Worm (Caenorhabditis elegans) whole organism, L2 larva: ENCODE measurements around the gene clec-3.

Source experiments
- C34F6.9 ChIP-seq: fragments of 150-350 bp; optimal IDR thresholded peaks from 2 replicates; lab custom pipeline; 2014; ENCODE audit warnings: missing biosample characterization, missing genetic modification characterization
- F13H6.1 ChIP-seq: sonication (generic microtip); optimal IDR thresholded peaks from 2 replicates; lab custom pipeline; 2016; ENCODE audit warnings: missing genetic modification characterization, missing compliant biosample characterization
- R02D3.7 ChIP-seq: fragments of 150-350 bp; optimal IDR thresholded peaks from 2 replicates; lab custom pipeline; 2014; ENCODE audit warnings: missing biosample characterization, missing genetic modification characterization
- Y55F3AM.14 ChIP-seq: fragments of 200-800 bp; sonication (Bioruptor generic); optimal IDR thresholded peaks from 2 replicates; lab custom pipeline; 2018; ENCODE audit warnings: mild to moderate bottlenecking, missing genetic modification characterization, missing compliant biosample characterization
- ZK546.5 ChIP-seq: sonication (generic microtip); optimal IDR thresholded peaks from 2 replicates; lab custom pipeline; 2017; ENCODE audit warnings: missing biosample characterization, missing genetic modification characterization
- alr-1 ChIP-seq: fragments of 150-350 bp; optimal IDR thresholded peaks from 2 replicates; lab custom pipeline; 2014; ENCODE audit warnings: missing biosample characterization, missing genetic modification characterization
- aly-2 ChIP-seq: fragments of 150-350 bp; optimal IDR thresholded peaks from 2 replicates; lab custom pipeline; 2014; ENCODE audit warnings: missing biosample characterization, missing genetic modification characterization
- ama-1 ChIP-seq: fragments of 150-350 bp; optimal IDR thresholded peaks from 2 replicates; lab custom pipeline; 2018; ENCODE audit warnings: inconsistent platforms
- blmp-1 ChIP-seq: sonication (generic microtip); optimal IDR thresholded peaks from 2 replicates; lab custom pipeline; 2017; ENCODE audit warnings: missing genetic modification characterization, mild to moderate bottlenecking, missing compliant biosample characterization, antibody characterized with exemption, moderate library complexity; ENCODE audit not compliant: insufficient read depth
- ceh-16 ChIP-seq: fragments of 150-350 bp; optimal IDR thresholded peaks from 2 replicates; lab custom pipeline; 2014; ENCODE audit warnings: missing biosample characterization, missing genetic modification characterization
- ceh-82 ChIP-seq: fragments of 150-350 bp; optimal IDR thresholded peaks from 2 replicates; lab custom pipeline; 2014; ENCODE audit warnings: missing biosample characterization, missing genetic modification characterization
- crh-2 ChIP-seq: sonication (generic microtip); optimal IDR thresholded peaks from 2 replicates; lab custom pipeline; 2017; ENCODE audit warnings: missing biosample characterization, missing genetic modification characterization
- dmd-4 ChIP-seq: sonication (generic microtip); optimal IDR thresholded peaks from 2 replicates; lab custom pipeline; 2017; ENCODE audit warnings: missing biosample characterization, missing genetic modification characterization
- egl-27 ChIP-seq: sonication (generic microtip); optimal IDR thresholded peaks from 3 replicates; lab custom pipeline; 2017; ENCODE audit warnings: missing biosample characterization, missing genetic modification reagents, missing genetic modification characterization
- elt-1 ChIP-seq: fragments of 150-350 bp; optimal IDR thresholded peaks from 2 replicates; lab custom pipeline; 2014; ENCODE audit warnings: missing biosample characterization, missing genetic modification characterization
- elt-3 ChIP-seq: sonication (generic microtip); optimal IDR thresholded peaks from 2 replicates; lab custom pipeline; 2017; ENCODE audit warnings: missing biosample characterization, missing genetic modification characterization
- fos-1 ChIP-seq: fragments of 150-350 bp; optimal IDR thresholded peaks from 2 replicates; lab custom pipeline; 2014; ENCODE audit warnings: missing biosample characterization, missing genetic modification characterization
- gmeb-1 ChIP-seq: fragments of 150-350 bp; optimal IDR thresholded peaks from 2 replicates; lab custom pipeline; 2014; ENCODE audit warnings: missing biosample characterization, missing genetic modification characterization
- lin-11 ChIP-seq: fragments of 150-350 bp; sonication (generic microtip); optimal IDR thresholded peaks from 2 replicates; lab custom pipeline; 2014; ENCODE audit warnings: missing biosample characterization, missing genetic modification characterization, inconsistent platforms, mixed read lengths
- lin-13 ChIP-seq: fragments of 150-350 bp; optimal IDR thresholded peaks from 2 replicates; lab custom pipeline; 2014; ENCODE audit warnings: missing biosample characterization, missing genetic modification reagents, missing genetic modification characterization
- lin-39 ChIP-seq: fragments of 150-350 bp; optimal IDR thresholded peaks from 2 replicates; lab custom pipeline; 2014; ENCODE audit warnings: missing biosample characterization, missing genetic modification reagents, missing genetic modification characterization
- lsy-2 ChIP-seq, 2 experiments: fragments of 150-350 bp in 1 of 2; sonication (generic microtip) in 1 of 2; optimal IDR thresholded peaks; 2 replicates each; lab custom pipeline; 2014 to 2017; ENCODE audit warnings: missing biosample characterization in 2 of 2, missing genetic modification characterization in 2 of 2
- mab-5 ChIP-seq: fragments of 150-350 bp; optimal IDR thresholded peaks from 2 replicates; lab custom pipeline; 2014; ENCODE audit warnings: missing biosample characterization, missing genetic modification characterization
- mbf-1 ChIP-seq: sonication (generic microtip); optimal IDR thresholded peaks from 2 replicates; lab custom pipeline; 2017; ENCODE audit warnings: missing biosample characterization, missing genetic modification characterization
- mdl-1 ChIP-seq, 2 experiments: fragments of 150-350 bp in 1 of 2; sonication (generic microtip) in 1 of 2; optimal IDR thresholded peaks; 2 replicates each; lab custom pipeline; 2017; ENCODE audit warnings: missing biosample characterization in 2 of 2, missing genetic modification characterization in 2 of 2
- nhr-10 ChIP-seq: sonication (generic microtip); optimal IDR thresholded peaks from 2 replicates; lab custom pipeline; 2017; ENCODE audit warnings: missing biosample characterization, missing genetic modification characterization
- nhr-11 ChIP-seq: fragments of 150-350 bp; optimal IDR thresholded peaks from 2 replicates; lab custom pipeline; 2014; ENCODE audit warnings: missing biosample characterization, missing genetic modification characterization
- nhr-12 ChIP-seq: fragments of 150-350 bp; optimal IDR thresholded peaks from 2 replicates; lab custom pipeline; 2014; ENCODE audit warnings: missing biosample characterization, missing genetic modification characterization
- nhr-129 ChIP-seq: fragments of 150-350 bp; optimal IDR thresholded peaks from 2 replicates; lab custom pipeline; 2014; ENCODE audit warnings: missing biosample characterization, missing genetic modification characterization
- nhr-21 ChIP-seq: fragments of 150-350 bp; optimal IDR thresholded peaks from 2 replicates; lab custom pipeline; 2014; ENCODE audit warnings: missing biosample characterization, missing genetic modification characterization
- nhr-23 ChIP-seq: fragments of 150-350 bp; optimal IDR thresholded peaks from 2 replicates; lab custom pipeline; 2014; ENCODE audit warnings: missing biosample characterization, missing genetic modification reagents, missing genetic modification characterization
- nhr-237 ChIP-seq: fragments of 150-350 bp; optimal IDR thresholded peaks from 2 replicates; lab custom pipeline; 2014; ENCODE audit warnings: missing biosample characterization, missing genetic modification characterization
- nhr-25 ChIP-seq: fragments of 150-350 bp; sonication (generic microtip); optimal IDR thresholded peaks from 3 replicates; lab custom pipeline; 2014; ENCODE audit warnings: missing biosample characterization, missing genetic modification characterization
- nhr-6 ChIP-seq: fragments of 150-350 bp; optimal IDR thresholded peaks from 2 replicates; lab custom pipeline; 2014; ENCODE audit warnings: missing biosample characterization, missing genetic modification characterization
- nhr-77 ChIP-seq: fragments of 150-350 bp; optimal IDR thresholded peaks from 2 replicates; lab custom pipeline; 2014; ENCODE audit warnings: missing biosample characterization, missing genetic modification characterization
- peb-1 ChIP-seq: fragments of 150-350 bp; optimal IDR thresholded peaks from 2 replicates; lab custom pipeline; 2014; ENCODE audit warnings: missing biosample characterization, missing genetic modification characterization
- sem-4 ChIP-seq: fragments of 150-350 bp; optimal IDR thresholded peaks from 2 replicates; lab custom pipeline; 2014; ENCODE audit warnings: missing biosample characterization, missing genetic modification reagents, missing genetic modification characterization
- skn-1 ChIP-seq: sonication (generic microtip); optimal IDR thresholded peaks from 2 replicates; lab custom pipeline; 2017; ENCODE audit warnings: missing biosample characterization, missing genetic modification characterization
- sma-3 ChIP-seq: sonication (generic microtip); optimal IDR thresholded peaks from 2 replicates; lab custom pipeline; 2016; ENCODE audit warnings: missing genetic modification reagents, missing genetic modification characterization, missing compliant biosample characterization
- sma-9 ChIP-seq, 2 experiments: fragments of 150-350 bp in 1 of 2; sonication (generic microtip) in 1 of 2; optimal IDR thresholded peaks; 2 replicates each; lab custom pipeline; 2014 to 2016; ENCODE audit warnings: missing genetic modification characterization in 2 of 2, mild to moderate bottlenecking in 1 of 2, missing biosample characterization in 1 of 2, missing compliant biosample characterization in 1 of 2, missing genetic modification reagents in 1 of 2, moderate library complexity in 1 of 2
- snpc-4 ChIP-seq: fragments of 150-350 bp; optimal IDR thresholded peaks from 2 replicates; lab custom pipeline; 2014; ENCODE audit warnings: missing biosample characterization, missing genetic modification characterization
- unc-39 ChIP-seq: fragments of 150-350 bp; optimal IDR thresholded peaks from 2 replicates; lab custom pipeline; 2014; ENCODE audit warnings: missing biosample characterization, missing genetic modification characterization
- unc-55 ChIP-seq: fragments of 150-350 bp; sonication (generic microtip); optimal IDR thresholded peaks from 3 replicates; lab custom pipeline; 2014; ENCODE audit warnings: missing biosample characterization, missing genetic modification reagents, missing genetic modification characterization
- unc-62 ChIP-seq: fragments of 150-350 bp; optimal IDR thresholded peaks from 2 replicates; lab custom pipeline; 2014; ENCODE audit warnings: missing biosample characterization, missing genetic modification reagents, missing genetic modification characterization
- zag-1 ChIP-seq: fragments of 150-350 bp; optimal IDR thresholded peaks from 2 replicates; lab custom pipeline; 2014; ENCODE audit warnings: missing biosample characterization, missing genetic modification characterization
- ztf-1 ChIP-seq: fragments of 200-800 bp; sonication (Bioruptor generic); conservative IDR thresholded peaks from 2 replicates; pipeline ENCODE4 v1.3.6; 2022; ENCODE audit warnings: missing genetic modification characterization, missing compliant biosample characterization
- ztf-11 ChIP-seq: sonication (generic microtip); optimal IDR thresholded peaks from 2 replicates; lab custom pipeline; 2017; ENCODE audit warnings: missing biosample characterization, missing genetic modification characterization
- ztf-4 ChIP-seq: fragments of 150-350 bp; optimal IDR thresholded peaks from 2 replicates; lab custom pipeline; 2014; ENCODE audit warnings: missing biosample characterization, missing genetic modification characterization

Gene clec-3

DNA sequence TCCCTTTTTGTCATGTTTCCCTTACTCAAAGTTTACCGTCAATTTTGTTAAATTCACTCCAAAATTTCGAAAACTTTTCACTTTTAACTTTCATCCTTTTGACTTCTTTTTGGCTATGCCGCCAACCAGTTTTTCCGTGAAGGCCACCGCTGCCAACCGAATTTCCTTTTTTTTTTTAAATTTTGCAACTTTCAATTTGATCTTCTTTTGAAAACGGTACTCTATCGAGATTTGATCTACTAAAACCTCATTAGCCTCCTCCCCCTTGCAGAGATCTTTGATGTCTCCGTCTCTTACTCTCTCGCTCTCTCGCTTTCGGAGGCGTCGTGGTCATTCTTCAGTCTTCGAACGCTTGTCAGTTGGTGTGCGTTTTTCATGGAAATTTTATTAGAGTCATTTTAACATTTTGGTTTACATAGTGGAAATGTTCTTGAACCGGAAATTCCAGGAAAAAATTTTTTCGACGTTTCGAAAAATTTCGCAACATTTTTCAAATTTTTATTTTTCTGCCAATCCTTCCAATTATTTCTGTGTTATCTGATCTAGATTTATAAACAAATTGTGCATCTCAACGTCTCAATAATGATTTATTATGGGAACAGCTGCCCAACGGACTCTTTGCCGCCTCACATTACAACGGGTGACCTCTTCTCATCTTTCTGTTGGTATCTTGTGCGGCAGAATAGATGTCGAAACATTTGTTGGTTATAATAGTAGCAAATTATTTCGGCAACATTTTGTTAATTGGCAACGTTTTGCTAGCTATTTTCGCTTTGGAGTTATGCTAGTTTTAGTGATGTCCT is 24.9 kb downstream of the clec-3 start:
- no peak for TF ChIP-seq lin-11 (tag; lab: Kevin White, UChicago)
- no peak for TF ChIP-seq nhr-237
- no peak for TF ChIP-seq skn-1
- no peak for TF ChIP-seq peb-1 (tag; lab: Kevin White, UChicago)
- no peak for TF ChIP-seq sma-3 (GFP tag; lab: Kevin White, UChicago)
- no peak for TF ChIP-seq Y55F3AM.14 (GFP tag; lab: Kevin White, UChicago)
- peak; percentile 43 for TF ChIP-seq nhr-25 (tag; lab: Kevin White, UChicago)
- TF ChIP-seq egl-27 = no peak
- no peak for TF ChIP-seq unc-39 (tag; lab: Kevin White, UChicago)
- TF ChIP-seq ztf-4 = no peak
- no peak for TF ChIP-seq lin-39 (tag; lab: Kevin White, UChicago)
- TF ChIP-seq nhr-23 (tag; lab: Kevin White, UChicago) = no peak
- TF ChIP-seq nhr-77 = no peak
- TF ChIP-seq nhr-10 (tag; lab: Kevin White, UChicago) = no peak
- no peak for TF ChIP-seq ztf-11 (tag; lab: Kevin White, UChicago)
- TF ChIP-seq ama-1 (lab: Kevin White, UChicago) = no peak
- TF ChIP-seq aly-2 = no peak
- no peak for TF ChIP-seq fos-1
- TF ChIP-seq mbf-1 (tag; lab: Kevin White, UChicago) = no peak
- TF ChIP-seq snpc-4 (tag; lab: Kevin White, UChicago) = no peak
- no peak for TF ChIP-seq mdl-1 (tag; optimal IDR thresholded peaks at IDR 0.05; lab: Kevin White, UChicago)
- TF ChIP-seq ceh-16 = peak; percentile 64
- no peak for TF ChIP-seq C34F6.9 (tag; lab: Kevin White, UChicago)
- TF ChIP-seq mab-5 (tag; lab: Kevin White, UChicago) = peak; percentile 44
- TF ChIP-seq R02D3.7 (tag; lab: Kevin White, UChicago) = no peak
- TF ChIP-seq nhr-129 (tag; lab: Kevin White, UChicago) = peak; percentile 46
- peak; percentile 17 for TF ChIP-seq sma-9 (GFP tag; optimal IDR thresholded peaks at IDR 0.05; lab: Kevin White, UChicago)
- TF ChIP-seq sma-9 (tag; optimal IDR thresholded peaks at IDR 0.05; lab: Kevin White, UChicago) = no peak
- no peak for TF ChIP-seq nhr-6 (tag; lab: Kevin White, UChicago)
- no peak for TF ChIP-seq alr-1
- no peak for TF ChIP-seq zag-1 (tag; lab: Kevin White, UChicago)
- no peak for TF ChIP-seq ztf-1 (GFP tag; lab: Robert Waterston, UW)
- TF ChIP-seq dmd-4 = no peak
- no peak for TF ChIP-seq elt-3 (tag; lab: Kevin White, UChicago)
- no peak for TF ChIP-seq nhr-21 (tag; lab: Kevin White, UChicago)
- peak in 1 of 2 experiments; percentile 3 for TF ChIP-seq lsy-2 (tag; optimal IDR thresholded peaks at IDR 0.05; lab: Kevin White, UChicago)
- peak; percentile 86 for TF ChIP-seq blmp-1
- no peak for TF ChIP-seq unc-62 (GFP tag; lab: Kevin White, UChicago)
- no peak for TF ChIP-seq crh-2 (tag; lab: Kevin White, UChicago)
- no peak for TF ChIP-seq elt-1
- no peak for TF ChIP-seq sem-4 (tag; lab: Kevin White, UChicago)
- no peak for TF ChIP-seq ZK546.5 (tag; lab: Kevin White, UChicago)
- no peak for TF ChIP-seq nhr-12 (tag; lab: Kevin White, UChicago)
- no peak for TF ChIP-seq ceh-82 (tag; lab: Kevin White, UChicago)
- TF ChIP-seq gmeb-1 (tag; lab: Kevin White, UChicago) = no peak
- no peak for TF ChIP-seq lin-13
- TF ChIP-seq F13H6.1 (tag; lab: Kevin White, UChicago) = no peak
- TF ChIP-seq nhr-11 (tag; lab: Kevin White, UChicago) = no peak
- peak; percentile 7 for TF ChIP-seq unc-55 (GFP tag; lab: Kevin White, UChicago)
